Fruit fly (Drosophila melanogaster) whole organism, embryonic: Measurements from ENCODE around the gene CG43168.

ENCODE experiments used
- Asciz ChIP-seq: fragments of 200-800 bp; sonication (Bioruptor generic); optimal IDR thresholded peaks from 2 replicates; lab custom pipeline; 2017; ENCODE audit warnings: missing biosample characterization, mild to moderate bottlenecking, missing genetic modification characterization, missing genetic modification reagents
- CG10654 ChIP-seq: fragments of 200-800 bp; sonication (Bioruptor generic); optimal IDR thresholded peaks from 2 replicates; lab custom pipeline; 2016; ENCODE audit warnings: missing biosample characterization, missing genetic modification characterization
- CG10979 ChIP-seq: fragments of 200-800 bp; sonication (Bioruptor generic); optimal IDR thresholded peaks from 2 replicates; lab custom pipeline; 2018; ENCODE audit warnings: missing biosample characterization, mild to moderate bottlenecking, missing genetic modification characterization, moderate library complexity
- CG11398 ChIP-seq: fragments of 200-800 bp; sonication (Bioruptor generic); optimal IDR thresholded peaks from 2 replicates; lab custom pipeline; 2016; ENCODE audit warnings: missing biosample characterization, missing genetic modification characterization
- CG12391 ChIP-seq: fragments of 200-800 bp; sonication (Bioruptor generic); optimal IDR thresholded peaks from 3 replicates; lab custom pipeline; 2018; ENCODE audit warnings: missing biosample characterization, mild to moderate bottlenecking, missing genetic modification characterization, moderate library complexity
- CG12769 ChIP-seq: fragments of 200-800 bp; sonication (Bioruptor generic); optimal IDR thresholded peaks from 2 replicates; lab custom pipeline; 2019; ENCODE audit warnings: missing biosample characterization, mild to moderate bottlenecking, missing genetic modification characterization, moderate library complexity
- CG14860 ChIP-seq: fragments of 200-800 bp; sonication (Bioruptor generic); IDR thresholded peaks from 3 replicates; pipeline ENCODE4 v1.3.6; 2022; ENCODE audit warnings: missing biosample characterization, missing genetic modification characterization; ENCODE audit not compliant: partially characterized antibody
- CG1529 ChIP-seq: fragments of 200-800 bp; sonication (Bioruptor generic); optimal IDR thresholded peaks from 3 replicates; lab custom pipeline; 2018; ENCODE audit warnings: missing biosample characterization, missing genetic modification characterization
- CG15601 ChIP-seq: fragments of 200-800 bp; sonication (Bioruptor generic); optimal IDR thresholded peaks from 3 replicates; lab custom pipeline; 2019; ENCODE audit warnings: missing biosample characterization, mild to moderate bottlenecking, missing genetic modification characterization, moderate library complexity
- CG17361 ChIP-seq: fragments of 200-800 bp; sonication (Bioruptor generic); IDR thresholded peaks from 3 replicates; pipeline ENCODE4 v1.3.6; 2022; ENCODE audit warnings: missing biosample characterization, missing genetic modification characterization
- CG1792 ChIP-seq: fragments of 200-800 bp; sonication (Bioruptor generic); optimal IDR thresholded peaks from 2 replicates; lab custom pipeline; 2016; ENCODE audit warnings: missing biosample characterization, missing genetic modification characterization
- CG18619 ChIP-seq: fragments of 200-800 bp; sonication (Bioruptor generic); optimal IDR thresholded peaks from 3 replicates; lab custom pipeline; 2017; ENCODE audit warnings: missing biosample characterization, mild to moderate bottlenecking, missing genetic modification characterization
- CG5953 ChIP-seq: fragments of 200-800 bp; sonication (Bioruptor generic); IDR thresholded peaks from 2 replicates; pipeline ENCODE4 v1.3.6; 2022; ENCODE audit warnings: missing biosample characterization, missing genetic modification characterization
- CG6813 ChIP-seq: fragments of 200-800 bp; sonication (Bioruptor generic); optimal IDR thresholded peaks from 2 replicates; lab custom pipeline; 2017; ENCODE audit warnings: missing biosample characterization, missing genetic modification characterization, mild to moderate bottlenecking, moderate library complexity, missing genetic modification reagents
- CG9817 ChIP-seq: fragments of 200-800 bp; sonication (Bioruptor generic); optimal IDR thresholded peaks from 2 replicates; lab custom pipeline; 2018; ENCODE audit warnings: missing biosample characterization, mild to moderate bottlenecking, missing genetic modification characterization, moderate library complexity
- D19B ChIP-seq: fragments of 200-800 bp; sonication (Bioruptor generic); optimal IDR thresholded peaks from 2 replicates; lab custom pipeline; 2017; ENCODE audit warnings: missing biosample characterization, mild to moderate bottlenecking, missing genetic modification characterization
- Drgx ChIP-seq: fragments of 200-800 bp; sonication (Bioruptor generic); IDR thresholded peaks from 2 replicates; pipeline ENCODE4 v1.3.6; 2022; ENCODE audit warnings: missing biosample characterization, missing genetic modification characterization
- E2f2 ChIP-seq: fragments of 200-800 bp; sonication (Bioruptor generic); IDR thresholded peaks from 2 replicates; pipeline ENCODE4 v1.3.6; 2022; ENCODE audit warnings: missing biosample characterization, missing genetic modification characterization
- Eip74EF ChIP-seq, 2 experiments: fragments of 200-800 bp in 1 of 2; fragments of >200 bp in 1 of 2; sonication (Bioruptor generic) in 1 of 2; optimal IDR thresholded peaks; 2 replicates each; lab custom pipeline; 2017 to 2019; ENCODE audit warnings: missing biosample characterization in 2 of 2, missing genetic modification characterization in 2 of 2, mild to moderate bottlenecking in 1 of 2, moderate library complexity in 1 of 2
- Elba2 ChIP-seq: fragments of 200-800 bp; sonication (Bioruptor generic); optimal IDR thresholded peaks from 3 replicates; lab custom pipeline; 2016; ENCODE audit warnings: missing biosample characterization, missing genetic modification characterization
- Ets97D ChIP-seq: fragments of 200-800 bp; sonication (Bioruptor generic); optimal IDR thresholded peaks from 3 replicates; lab custom pipeline; 2016; ENCODE audit warnings: missing biosample characterization, missing genetic modification characterization
- H2.0 ChIP-seq: fragments of 200-800 bp; sonication (Bioruptor generic); IDR thresholded peaks from 2 replicates; pipeline ENCODE4 v1.3.6; 2022; ENCODE audit warnings: missing biosample characterization, missing genetic modification characterization
- HLH54F ChIP-seq: fragments of 200-800 bp; sonication (Bioruptor generic); optimal IDR thresholded peaks from 3 replicates; lab custom pipeline; 2016; ENCODE audit warnings: missing biosample characterization, missing genetic modification characterization
- NC2α ChIP-seq: fragments of 200-800 bp; sonication (Bioruptor generic); optimal IDR thresholded peaks from 2 replicates; lab custom pipeline; 2016; ENCODE audit warnings: missing biosample characterization, missing genetic modification characterization
- Optix ChIP-seq: fragments of 200-800 bp; sonication (Bioruptor generic); IDR thresholded peaks from 3 replicates; pipeline ENCODE4 v1.3.6; 2022; ENCODE audit warnings: missing biosample characterization, missing genetic modification characterization
- Ravus ChIP-seq: fragments of 200-800 bp; sonication (Bioruptor generic); IDR thresholded peaks from 2 replicates; pipeline ENCODE4 v1.3.6; 2022; ENCODE audit warnings: missing biosample characterization, missing genetic modification characterization
- Sox102F ChIP-seq: fragments of 200-800 bp; sonication (Bioruptor generic); optimal IDR thresholded peaks from 2 replicates; lab custom pipeline; 2018; ENCODE audit warnings: missing biosample characterization, mild to moderate bottlenecking, missing genetic modification characterization, moderate library complexity
- TFAM ChIP-seq: fragments of 200-800 bp; sonication (Bioruptor generic); optimal IDR thresholded peaks from 2 replicates; lab custom pipeline; 2017; ENCODE audit warnings: missing biosample characterization, missing genetic modification characterization, inconsistent platforms
- Vsx1 ChIP-seq: fragments of 200-800 bp; sonication (Bioruptor generic); optimal IDR thresholded peaks from 2 replicates; lab custom pipeline; 2017; ENCODE audit warnings: missing biosample characterization, mild to moderate bottlenecking, missing genetic modification characterization, missing genetic modification reagents
- bcd ChIP-seq: fragments of 200-800 bp; sonication (Bioruptor generic); optimal IDR thresholded peaks from 2 replicates; lab custom pipeline; 2017; ENCODE audit warnings: missing biosample characterization, mild to moderate bottlenecking, missing genetic modification characterization
- crc ChIP-seq: fragments of 200-800 bp; sonication (Bioruptor generic); optimal IDR thresholded peaks from 2 replicates; lab custom pipeline; 2016; ENCODE audit warnings: missing biosample characterization, missing genetic modification characterization
- crol ChIP-seq: fragments of 200-800 bp; sonication (Bioruptor generic); IDR thresholded peaks from 2 replicates; pipeline ENCODE4 v1.3.6; 2022; ENCODE audit warnings: missing biosample characterization, missing genetic modification characterization
- crp ChIP-seq, 2 experiments: fragments of 200-800 bp; sonication (Bioruptor generic); optimal IDR thresholded peaks; 2 replicates in 1 of 2; 3 replicates in 1 of 2; lab custom pipeline; 2017; ENCODE audit warnings: missing biosample characterization in 2 of 2, missing genetic modification characterization in 2 of 2, mild to moderate bottlenecking in 1 of 2, moderate library complexity in 1 of 2
- dimm ChIP-seq: fragments of 200-800 bp; sonication (Bioruptor generic); IDR thresholded peaks from 2 replicates; pipeline ENCODE4 v1.3.6; 2022; ENCODE audit warnings: missing biosample characterization, missing genetic modification characterization
- fd102C ChIP-seq: fragments of 200-800 bp; sonication (Bioruptor generic); optimal IDR thresholded peaks from 2 replicates; lab custom pipeline; 2018; ENCODE audit warnings: missing biosample characterization, mild to moderate bottlenecking, missing genetic modification characterization, moderate library complexity
- grau ChIP-seq: fragments of 200-800 bp; optimal IDR thresholded peaks from 3 replicates; lab custom pipeline; 2019; ENCODE audit warnings: missing biosample characterization, mild to moderate bottlenecking, missing genetic modification characterization, moderate library complexity
- inv ChIP-seq: fragments of 200-800 bp; sonication (Bioruptor generic); IDR thresholded peaks from 2 replicates; pipeline ENCODE4 v1.3.6; 2022; ENCODE audit warnings: missing biosample characterization, missing genetic modification characterization; ENCODE audit not compliant: partially characterized antibody
- luna ChIP-seq: fragments of 200-800 bp; sonication (Bioruptor generic); optimal IDR thresholded peaks from 2 replicates; lab custom pipeline; 2016; ENCODE audit warnings: missing biosample characterization, missing genetic modification characterization
- mam ChIP-seq: fragments of 200-800 bp; sonication (Bioruptor generic); optimal IDR thresholded peaks from 3 replicates; lab custom pipeline; 2016; ENCODE audit warnings: missing biosample characterization, missing genetic modification characterization
- nmo ChIP-seq: fragments of 200-800 bp; sonication (Bioruptor generic); optimal IDR thresholded peaks from 2 replicates; lab custom pipeline; 2018; ENCODE audit warnings: missing biosample characterization, mild to moderate bottlenecking, missing genetic modification characterization, moderate library complexity
- pfk ChIP-seq: fragments of 200-800 bp; sonication (Bioruptor generic); optimal IDR thresholded peaks from 2 replicates; lab custom pipeline; 2018; ENCODE audit warnings: missing biosample characterization, mild to moderate bottlenecking, missing genetic modification characterization, moderate library complexity
- phol ChIP-seq: fragments of 200-800 bp; sonication (Bioruptor generic); optimal IDR thresholded peaks from 3 replicates; lab custom pipeline; 2018; ENCODE audit warnings: missing biosample characterization, mild to moderate bottlenecking, missing genetic modification characterization, moderate library complexity
- pita ChIP-seq: fragments of 200-800 bp; sonication (Bioruptor generic); optimal IDR thresholded peaks from 2 replicates; lab custom pipeline; 2017; ENCODE audit warnings: missing biosample characterization, mild to moderate bottlenecking, missing genetic modification characterization
- prd ChIP-seq, 3 experiments: fragments of >200 bp in 2 of 3; fragments of 200-800 bp in 1 of 3; sonication (Bioruptor generic) in 1 of 3; optimal IDR thresholded peaks in 2 of 3; IDR thresholded peaks in 1 of 3; 2 replicates in 2 of 3; 3 replicates in 1 of 3; pipeline versions ENCODE4 v1.3.6 to Lab custom; 2017 to 2022; ENCODE audit warnings: missing biosample characterization in 1 of 3, missing genetic modification characterization in 1 of 3
- psq ChIP-seq: fragments of 200-800 bp; sonication (Bioruptor generic); optimal IDR thresholded peaks from 2 replicates; lab custom pipeline; 2017; ENCODE audit warnings: missing biosample characterization, missing genetic modification characterization
- scrt ChIP-seq: fragments of 200-800 bp; sonication (Bioruptor generic); optimal IDR thresholded peaks from 2 replicates; lab custom pipeline; 2018; ENCODE audit warnings: missing biosample characterization, mild to moderate bottlenecking, missing genetic modification characterization, moderate library complexity
- sens-2 ChIP-seq: fragments of 200-800 bp; sonication (Bioruptor generic); IDR thresholded peaks from 2 replicates; pipeline ENCODE4 v1.3.6; 2022; ENCODE audit warnings: missing biosample characterization, missing genetic modification characterization
- sna ChIP-seq: fragments of 200-800 bp; sonication (Bioruptor generic); IDR thresholded peaks from 2 replicates; pipeline ENCODE4 v1.3.6; 2022; ENCODE audit warnings: missing biosample characterization, missing genetic modification characterization; ENCODE audit not compliant: partially characterized antibody
- tx ChIP-seq: fragments of 200-800 bp; sonication (Bioruptor generic); optimal IDR thresholded peaks from 2 replicates; lab custom pipeline; 2016; ENCODE audit warnings: missing biosample characterization, missing genetic modification characterization
- vvl ChIP-seq: fragments of 200-800 bp; sonication (Bioruptor generic); IDR thresholded peaks from 2 replicates; pipeline ENCODE4 v1.3.6; 2022; ENCODE audit warnings: missing biosample characterization, missing genetic modification characterization

CG43168 gene

dm6 chr3L:6315693-6316092, 40.1 kb downstream of the CG43168 start (continued):
- no peak for TF ChIP-seq TFAM (GFP tag; lab: Kevin White, UChicago)
- no peak for TF ChIP-seq scrt (GFP tag; lab: Kevin White, UChicago)
- no peak for TF ChIP-seq H2.0 (GFP tag; lab: Robert Waterston, UW)
- no peak for TF ChIP-seq CG10654 (GFP tag; lab: Kevin White, UChicago)
- TF ChIP-seq CG17361 (GFP tag; lab: Robert Waterston, UW) = 0 out of 3 replicates have a peak, but pooled peaks have one; percentile 14
- no peak for TF ChIP-seq prd (optimal IDR thresholded peaks at IDR 0.05; lab: Kevin White, UChicago)
- TF ChIP-seq prd (GFP tag; IDR thresholded peaks at IDR 0.05; lab: Robert Waterston, UW) = no peak
- TF ChIP-seq vvl = no peak
- no peak for TF ChIP-seq CG6813
- TF ChIP-seq grau = peak; percentile 16
- no peak for TF ChIP-seq HLH54F
- TF ChIP-seq CG12391 (tag; lab: Kevin White, UChicago) = peak; percentile 5
- no peak for TF ChIP-seq pfk (GFP tag; lab: Kevin White, UChicago)
- peak; percentile 17 for TF ChIP-seq nmo (GFP tag; lab: Kevin White, UChicago)
- peak; percentile 84 for TF ChIP-seq D19B (GFP tag; lab: Kevin White, UChicago)
- TF ChIP-seq NC2α (GFP tag; lab: Kevin White, UChicago) = no peak
- no peak for TF ChIP-seq mam
- no peak for TF ChIP-seq CG1529
- TF ChIP-seq crc (GFP tag; lab: Kevin White, UChicago) = no peak
- no peak for TF ChIP-seq Optix (GFP tag; lab: Robert Waterston, UW)
- TF ChIP-seq CG18619 (GFP tag; lab: Kevin White, UChicago) = no peak
- no peak for TF ChIP-seq Ets97D (GFP tag; lab: Kevin White, UChicago)
- no peak for TF ChIP-seq psq (GFP tag; lab: Kevin White, UChicago)
- TF ChIP-seq pita (GFP tag; lab: Kevin White, UChicago) = no peak
- no peak for TF ChIP-seq CG9817 (tag; lab: Kevin White, UChicago)
- TF ChIP-seq sna (GFP tag; lab: Robert Waterston, UW) = no peak
- TF ChIP-seq crol = no peak
- TF ChIP-seq CG5953 (GFP tag; lab: Robert Waterston, UW) = no peak
- TF ChIP-seq Ravus (GFP tag; lab: Robert Waterston, UW) = no peak
- TF ChIP-seq fd102C (GFP tag; lab: Kevin White, UChicago) = no peak
- TF ChIP-seq E2f2 (GFP tag; lab: Robert Waterston, UW) = no peak
- TF ChIP-seq CG14860 = no peak
- no peak for TF ChIP-seq tx (GFP tag; lab: Kevin White, UChicago)
- TF ChIP-seq dimm (GFP tag; lab: Robert Waterston, UW) = no peak
- TF ChIP-seq Eip74EF (GFP tag; optimal IDR thresholded peaks at IDR 0.05; lab: Kevin White, UChicago) = no peak
- TF ChIP-seq crp (GFP tag; optimal IDR thresholded peaks at IDR 0.05; lab: Kevin White, UChicago) = no peak
- TF ChIP-seq Vsx1 (GFP tag; lab: Kevin White, UChicago) = peak; percentile 1
- TF ChIP-seq inv (GFP tag; lab: Robert Waterston, UW) = no peak
- peak; percentile 10 for TF ChIP-seq phol
- peak; percentile 0 for TF ChIP-seq CG10979 (tag; lab: Kevin White, UChicago)
- TF ChIP-seq CG11398 (GFP tag; lab: Kevin White, UChicago) = no peak
- no peak for TF ChIP-seq CG15601 (tag; lab: Kevin White, UChicago)
- TF ChIP-seq bcd (GFP tag; lab: Kevin White, UChicago) = no peak
- no peak for TF ChIP-seq luna (GFP tag; lab: Kevin White, UChicago)
- no peak for TF ChIP-seq sens-2 (GFP tag; lab: Robert Waterston, UW)
- TF ChIP-seq Sox102F = no peak
- no peak for TF ChIP-seq Drgx
- peak; percentile 34 for TF ChIP-seq CG12769 (tag; lab: Kevin White, UChicago)
- no peak for TF ChIP-seq CG1792 (GFP tag; lab: Kevin White, UChicago)
- no peak for TF ChIP-seq Asciz (GFP tag; lab: Kevin White, UChicago)
- TF ChIP-seq Elba2 (GFP tag; lab: Kevin White, UChicago) = no peak
